Fruit fly (Drosophila melanogaster) whole organism, embryonic: ENCODE measurements around the gene gukh.
A peak's percentile ranks its signal among the peaks of the same experiment; 100 is the strongest.

ENCODE experiments used
- Adf1 ChIP-seq: fragments of 200-800 bp; sonication (Bioruptor generic); IDR thresholded peaks from 2 replicates; pipeline ENCODE4 v1.3.6; 2022; ENCODE audit warnings: missing biosample characterization, missing genetic modification characterization
- Aef1 ChIP-seq: fragments of 200-800 bp; sonication (Bioruptor generic); IDR thresholded peaks from 3 replicates; pipeline ENCODE4 v1.3.6; 2022; ENCODE audit warnings: missing biosample characterization, missing genetic modification characterization
- CG10209 ChIP-seq: fragments of 200-800 bp; sonication (Bioruptor generic); optimal IDR thresholded peaks from 3 replicates; lab custom pipeline; 2017; ENCODE audit warnings: missing biosample characterization, mild to moderate bottlenecking, missing genetic modification characterization, missing genetic modification reagents
- CG12236 ChIP-seq: fragments of 200-800 bp; sonication (Bioruptor generic); optimal IDR thresholded peaks from 2 replicates; lab custom pipeline; 2016; ENCODE audit warnings: missing biosample characterization, missing genetic modification characterization
- CG1233 ChIP-seq: fragments of 200-800 bp; sonication (Bioruptor generic); optimal IDR thresholded peaks from 4 replicates; lab custom pipeline; 2018; ENCODE audit warnings: missing biosample characterization, mild to moderate bottlenecking, missing genetic modification characterization
- CG15011 ChIP-seq: fragments of 200-800 bp; sonication (Bioruptor generic); optimal IDR thresholded peaks from 3 replicates; lab custom pipeline; 2018; ENCODE audit warnings: missing biosample characterization, mild to moderate bottlenecking, missing genetic modification characterization
- CG1529 ChIP-seq: fragments of 200-800 bp; sonication (Bioruptor generic); optimal IDR thresholded peaks from 3 replicates; lab custom pipeline; 2018; ENCODE audit warnings: missing biosample characterization, missing genetic modification characterization
- CG1647 ChIP-seq: fragments of 200-800 bp; sonication (Bioruptor generic); optimal IDR thresholded peaks from 3 replicates; lab custom pipeline; 2016; ENCODE audit warnings: missing biosample characterization, missing genetic modification characterization
- CG3065 ChIP-seq: fragments of 200-800 bp; sonication (Bioruptor generic); optimal IDR thresholded peaks from 2 replicates; lab custom pipeline; 2016; ENCODE audit warnings: missing biosample characterization, missing genetic modification characterization
- CG3163 ChIP-seq: fragments of 200-800 bp; sonication (Bioruptor generic); optimal IDR thresholded peaks from 3 replicates; lab custom pipeline; 2016; ENCODE audit warnings: missing biosample characterization, missing genetic modification characterization
- CG32767 ChIP-seq: fragments of 200-800 bp; sonication (Bioruptor generic); IDR thresholded peaks from 2 replicates; pipeline ENCODE4 v1.3.6; 2022; ENCODE audit warnings: missing biosample characterization, missing genetic modification characterization
- CG3407 ChIP-seq: fragments of 200-800 bp; sonication (Bioruptor generic); optimal IDR thresholded peaks from 2 replicates; lab custom pipeline; 2018; ENCODE audit warnings: missing biosample characterization, mild to moderate bottlenecking, missing genetic modification characterization
- CG3726 ChIP-seq: fragments of 200-800 bp; sonication (Bioruptor generic); IDR thresholded peaks from 3 replicates; pipeline ENCODE4, ENCODE4 v1.3.6; 2022; ENCODE audit warnings: missing biosample characterization, missing genetic modification characterization
- CG42726 ChIP-seq: fragments of 200-800 bp; sonication (Bioruptor generic); IDR thresholded peaks from 2 replicates; pipeline ENCODE4 v1.3.6; 2022; ENCODE audit warnings: missing biosample characterization, missing genetic modification characterization; ENCODE audit not compliant: partially characterized antibody
- CG4424 ChIP-seq: fragments of 200-800 bp; sonication (Bioruptor generic); optimal IDR thresholded peaks from 3 replicates; lab custom pipeline; 2016; ENCODE audit warnings: missing biosample characterization, missing genetic modification characterization
- CG4617 ChIP-seq: fragments of 200-800 bp; sonication (Bioruptor generic); optimal IDR thresholded peaks from 3 replicates; lab custom pipeline; 2016; ENCODE audit warnings: missing biosample characterization, missing genetic modification characterization, borderline replicate concordance
- CG8765 ChIP-seq: fragments of 200-800 bp; sonication (Bioruptor generic); IDR thresholded peaks from 2 replicates; pipeline ENCODE4 v1.3.6; 2022; ENCODE audit warnings: missing biosample characterization, missing genetic modification characterization
- CG9727 ChIP-seq: fragments of 200-800 bp; sonication (Bioruptor generic); optimal IDR thresholded peaks from 3 replicates; lab custom pipeline; 2017; ENCODE audit warnings: missing biosample characterization, mild to moderate bottlenecking, missing genetic modification characterization
- CHES-1-like ChIP-seq: fragments of 200-800 bp; sonication (Bioruptor generic); optimal IDR thresholded peaks from 2 replicates; lab custom pipeline; 2016; ENCODE audit warnings: missing biosample characterization, missing genetic modification characterization
- CTCF ChIP-seq: fragments of 200-800 bp; sonication (Bioruptor generic); optimal IDR thresholded peaks from 2 replicates; lab custom pipeline; 2017; ENCODE audit warnings: missing biosample characterization, mild to moderate bottlenecking, missing genetic modification characterization, moderate library complexity
- Chrac-16 ChIP-seq: fragments of 200-800 bp; sonication (Bioruptor generic); optimal IDR thresholded peaks from 3 replicates; lab custom pipeline; 2016; ENCODE audit warnings: missing biosample characterization, missing genetic modification characterization
- Dfd ChIP-seq, 2 experiments: fragments of >200 bp; optimal IDR thresholded peaks; 2 replicates each; lab custom pipeline; 2017; ENCODE audit warnings: missing biosample characterization in 2 of 2, missing genetic modification characterization in 2 of 2
- Gsc ChIP-seq: fragments of 200-800 bp; sonication (Bioruptor generic); IDR thresholded peaks from 2 replicates; pipeline ENCODE4 v1.3.6; 2022; ENCODE audit warnings: missing biosample characterization, missing genetic modification characterization
- H2.0 ChIP-seq: fragments of 200-800 bp; sonication (Bioruptor generic); IDR thresholded peaks from 2 replicates; pipeline ENCODE4 v1.3.6; 2022; ENCODE audit warnings: missing biosample characterization, missing genetic modification characterization
- Lim3 ChIP-seq: fragments of 200-800 bp; sonication (Bioruptor generic); IDR thresholded peaks from 2 replicates; pipeline ENCODE4 v1.3.6; 2022; ENCODE audit warnings: missing biosample characterization, missing genetic modification characterization
- MBD-R2 ChIP-seq: fragments of 200-800 bp; sonication (Bioruptor generic); IDR thresholded peaks from 2 replicates; pipeline ENCODE4 v1.3.6; 2022; ENCODE audit warnings: missing biosample characterization, missing genetic modification characterization
- MESR4 ChIP-seq: fragments of 200-800 bp; sonication (Bioruptor generic); optimal IDR thresholded peaks from 2 replicates; lab custom pipeline; 2018; ENCODE audit warnings: missing biosample characterization, mild to moderate bottlenecking, missing genetic modification characterization, moderate library complexity
- Mrtf ChIP-seq: fragments of 200-800 bp; sonication (Bioruptor generic); IDR thresholded peaks from 3 replicates; pipeline ENCODE4 v1.3.6; 2022; ENCODE audit warnings: missing biosample characterization, missing genetic modification characterization
- Oaz ChIP-seq: fragments of 200-800 bp; sonication (Bioruptor generic); IDR thresholded peaks from 2 replicates; pipeline ENCODE4 v1.3.6; 2022; ENCODE audit warnings: missing biosample characterization, missing genetic modification characterization
- Vsx1 ChIP-seq: fragments of 200-800 bp; sonication (Bioruptor generic); optimal IDR thresholded peaks from 2 replicates; lab custom pipeline; 2017; ENCODE audit warnings: missing biosample characterization, mild to moderate bottlenecking, missing genetic modification characterization, missing genetic modification reagents
- ac ChIP-seq: fragments of 200-800 bp; sonication (Bioruptor generic); optimal IDR thresholded peaks from 3 replicates; lab custom pipeline; 2017; ENCODE audit warnings: missing biosample characterization, mild to moderate bottlenecking, missing genetic modification characterization
- ato ChIP-seq: fragments of 200-800 bp; sonication (Bioruptor generic); IDR thresholded peaks from 2 replicates; pipeline ENCODE4 v1.3.6; 2022; ENCODE audit warnings: missing biosample characterization, missing genetic modification characterization; ENCODE audit not compliant: partially characterized antibody
- crc ChIP-seq: fragments of 200-800 bp; sonication (Bioruptor generic); optimal IDR thresholded peaks from 2 replicates; lab custom pipeline; 2016; ENCODE audit warnings: missing biosample characterization, missing genetic modification characterization
- da ChIP-seq: fragments of 200-800 bp; sonication (Bioruptor generic); optimal IDR thresholded peaks from 2 replicates; lab custom pipeline; 2016; ENCODE audit warnings: missing biosample characterization, missing genetic modification characterization
- emc ChIP-seq: fragments of 200-800 bp; sonication (Bioruptor generic); optimal IDR thresholded peaks from 2 replicates; lab custom pipeline; 2016; ENCODE audit warnings: missing biosample characterization, missing genetic modification characterization
- eve ChIP-seq, 2 experiments: fragments of >200 bp; optimal IDR thresholded peaks; 2 replicates each; lab custom pipeline; 2017; ENCODE audit warnings: missing biosample characterization in 2 of 2, missing genetic modification characterization in 2 of 2
- fd3F ChIP-seq: fragments of 200-800 bp; sonication (Bioruptor generic); optimal IDR thresholded peaks from 2 replicates; lab custom pipeline; 2018; ENCODE audit warnings: missing biosample characterization, mild to moderate bottlenecking, missing genetic modification characterization, moderate library complexity
- gce ChIP-seq: fragments of 200-800 bp; sonication (Bioruptor generic); IDR thresholded peaks from 3 replicates; pipeline ENCODE4 v1.3.6; 2022; ENCODE audit warnings: missing biosample characterization, missing genetic modification characterization
- gem ChIP-seq: fragments of 200-800 bp; sonication (Bioruptor generic); optimal IDR thresholded peaks from 2 replicates; lab custom pipeline; 2019; ENCODE audit warnings: missing biosample characterization, mild to moderate bottlenecking, missing genetic modification characterization, moderate library complexity
- grau ChIP-seq: fragments of 200-800 bp; optimal IDR thresholded peaks from 3 replicates; lab custom pipeline; 2019; ENCODE audit warnings: missing biosample characterization, mild to moderate bottlenecking, missing genetic modification characterization, moderate library complexity
- hth ChIP-seq: fragments of >200 bp; optimal IDR thresholded peaks from 2 replicates; lab custom pipeline; 2017; ENCODE audit warnings: inconsistent platforms
- lab ChIP-seq: fragments of 200-800 bp; sonication (Bioruptor generic); optimal IDR thresholded peaks from 3 replicates; lab custom pipeline; 2017; ENCODE audit warnings: missing biosample characterization, missing genetic modification characterization, mild to moderate bottlenecking, moderate library complexity, missing genetic modification reagents
- lola ChIP-seq, 3 experiments: fragments of >200 bp in 2 of 3; fragments of 200-800 bp in 1 of 3; sonication (Bioruptor generic) in 1 of 3; optimal IDR thresholded peaks; 2 replicates each; lab custom pipeline; 2017 to 2019; ENCODE audit warnings: missing biosample characterization in 3 of 3, missing genetic modification characterization in 3 of 3, mild to moderate bottlenecking in 1 of 3, moderate library complexity in 1 of 3
- pnt ChIP-seq: fragments of 200-800 bp; sonication (Bioruptor generic); optimal IDR thresholded peaks from 3 replicates; lab custom pipeline; 2016; ENCODE audit warnings: missing biosample characterization, missing genetic modification characterization
- sc ChIP-seq, 3 experiments: fragments of >200 bp in 2 of 3; fragments of 200-800 bp in 1 of 3; sonication (Bioruptor generic) in 1 of 3; optimal IDR thresholded peaks; 2 replicates in 2 of 3; 3 replicates in 1 of 3; lab custom pipeline; 2017; ENCODE audit warnings: mild to moderate bottlenecking in 1 of 3, missing biosample characterization in 1 of 3, missing genetic modification characterization in 1 of 3, missing genetic modification reagents in 1 of 3
- sens ChIP-seq: fragments of 200-800 bp; sonication (Bioruptor generic); peaks from one replicate; lab custom pipeline; 2016; ENCODE audit warnings: missing biosample characterization, missing genetic modification characterization
- shn ChIP-seq: fragments of 200-800 bp; sonication (Bioruptor generic); optimal IDR thresholded peaks from 3 replicates; lab custom pipeline; 2016; ENCODE audit warnings: missing biosample characterization, missing genetic modification characterization
- slp2 ChIP-seq: fragments of 200-800 bp; sonication (Bioruptor generic); optimal IDR thresholded peaks from 2 replicates; lab custom pipeline; 2016; ENCODE audit warnings: missing biosample characterization, missing genetic modification characterization
- tio ChIP-seq: fragments of 200-800 bp; sonication (Bioruptor generic); optimal IDR thresholded peaks from 2 replicates; lab custom pipeline; 2017; ENCODE audit warnings: missing biosample characterization, missing genetic modification characterization, inconsistent platforms
- toy ChIP-seq: fragments of 200-800 bp; sonication (Bioruptor generic); IDR thresholded peaks from 2 replicates; pipeline ENCODE4 v1.3.6; 2022; ENCODE audit warnings: missing biosample characterization, missing genetic modification characterization
- ttk ChIP-seq: fragments of 200-800 bp; sonication (Bioruptor generic); IDR thresholded peaks from 2 replicates; pipeline ENCODE4 v2.1.2; 2022; ENCODE audit warnings: missing biosample characterization, missing genetic modification characterization

gukh gene

DNA sequence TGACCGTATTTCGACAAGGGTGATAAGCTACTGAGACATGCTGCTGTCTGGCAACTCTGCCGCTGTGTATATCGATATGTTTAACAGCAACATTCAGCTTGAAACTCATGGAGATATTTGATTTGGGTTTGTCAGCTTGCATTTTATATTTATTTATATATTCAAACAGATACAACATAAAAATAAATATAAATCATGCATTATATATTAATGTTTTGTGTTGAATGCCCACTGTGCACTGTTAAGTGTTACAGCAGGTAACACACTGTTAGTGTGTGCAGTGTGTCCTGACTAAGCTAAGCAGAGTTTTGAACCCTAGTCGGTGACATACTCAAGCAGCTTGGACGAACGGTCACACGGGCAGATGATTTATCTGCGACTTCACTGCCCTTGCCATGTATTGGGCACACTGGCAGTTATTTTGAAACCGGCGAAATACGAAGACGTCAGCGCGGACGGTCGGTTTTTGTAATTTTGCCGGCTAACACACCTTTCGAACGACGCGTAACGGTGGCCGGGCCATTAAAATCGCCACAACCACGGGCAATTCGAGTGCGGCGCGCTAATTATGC, at the start of gene gukh, which contains the start of gene snRNP-U1-C (continued):
- TF ChIP-seq sc (optimal IDR thresholded peaks at IDR 0.05; lab: Kevin White, UChicago) (no peak), sc (GFP tag; optimal IDR thresholded peaks at IDR 0.05; lab: Kevin White, UChicago) (peak; percentile 46), lola (GFP tag; optimal IDR thresholded peaks at IDR 0.05; lab: Kevin White, UChicago) (peak in 1 of 3 experiments; percentile 70), CHES-1-like (GFP tag; lab: Kevin White, UChicago) (peak; percentile 49), ato (no peak), sens (GFP tag; lab: Kevin White, UChicago) (peak; percentile 58), CG1529 (GFP tag; lab: Kevin White, UChicago) (peak; percentile 52), Aef1 (GFP tag; lab: Robert Waterston, UW) (no peak; the same call in 2 of the 3 replicates), CG4424 (GFP tag; lab: Kevin White, UChicago) (peak; percentile 76), CG3065 (GFP tag; lab: Kevin White, UChicago) (peak; percentile 79), Lim3 (GFP tag; lab: Robert Waterston, UW) (no peak), Gsc (GFP tag; lab: Robert Waterston, UW) (no peak), gem (tag; lab: Kevin White, UChicago) (peak; percentile 92), Mrtf (GFP tag; lab: Robert Waterston, UW) (peak; percentile 81), slp2 (GFP tag; lab: Kevin White, UChicago) (no peak), CG3407 (GFP tag; lab: Kevin White, UChicago) (no peak), ttk (peak; percentile 73), CG1647 (GFP tag; lab: Kevin White, UChicago) (no peak), CG3726 (GFP tag; lab: Robert Waterston, UW) (peak; percentile 63; the same call in 1 of the 3 replicates), CG8765 (peak; percentile 40), hth (lab: Kevin White, UChicago) (no peak), eve (GFP tag; optimal IDR thresholded peaks at IDR 0.05; lab: Kevin White, UChicago) (no peak), CG9727 (GFP tag; lab: Kevin White, UChicago) (peak; percentile 76), CG1233 (peak; percentile 79), crc (no peak), da (no peak), CG12236 (GFP tag; lab: Kevin White, UChicago) (no peak), CG15011 (peak; percentile 57), Chrac-16 (GFP tag; lab: Kevin White, UChicago) (peak; percentile 82), ac (GFP tag; lab: Kevin White, UChicago) (no peak), emc (GFP tag; lab: Kevin White, UChicago) (no peak), gce (GFP tag; lab: Robert Waterston, UW) (peak; percentile 29; the same call in 1 of the 3 replicates), CG32767 (GFP tag; lab: Robert Waterston, UW) (peak; percentile 82), tio (GFP tag; lab: Kevin White, UChicago) (peak; percentile 74), Adf1 (GFP tag; lab: Robert Waterston, UW) (peak; percentile 84), MBD-R2 (GFP tag; lab: Robert Waterston, UW) (peak; percentile 86), Oaz (GFP tag; lab: Robert Waterston, UW) (peak; percentile 77), lab (peak; percentile 88), grau (tag; lab: Kevin White, UChicago) (peak; percentile 85), CG10209 (GFP tag; lab: Kevin White, UChicago) (peak; percentile 78), CTCF (GFP tag; lab: Kevin White, UChicago) (peak; percentile 41), MESR4 (GFP tag; lab: Kevin White, UChicago) (peak; percentile 67), Vsx1 (GFP tag; lab: Kevin White, UChicago) (peak; percentile 31), CG4617 (GFP tag; lab: Kevin White, UChicago) (peak; percentile 88), toy (0 out of 2 replicates have a peak, but pooled peaks have one; percentile 33), H2.0 (peak; percentile 85), pnt (GFP tag; lab: Kevin White, UChicago) (peak; percentile 36), fd3F (peak; percentile 81), Dfd (GFP tag; optimal IDR thresholded peaks at IDR 0.05; lab: Kevin White, UChicago) (no peak), CG42726 (peak; percentile 55), shn (GFP tag; lab: Kevin White, UChicago) (peak; percentile 35), CG3163 (GFP tag; lab: Kevin White, UChicago) (no peak)
